In genomic region chrX:15613745-15614229, ce11 we compare ENCODE assay signal across 5 worm cellular contexts.
A peak's percentile ranks its signal among the peaks of the same experiment; 100 is the strongest.
TF ChIP-seq lines count a peak whose summit lies in the region.

TSS of gene K09E9.3 (minus strand) at chrX:15613795.

TF ChIP-seq in whole organism, L1 larva, 84 proteins besides CTCF, POLR2A, EP300 and RAD21 (continues in another document):
- no peak for TF ChIP-seq blmp-1 (tag; optimal IDR thresholded peaks at IDR 0.05; lab: Kevin White, UChicago)
- TF ChIP-seq snu-23 (GFP tag; optimal IDR thresholded peaks at IDR 0.05; lab: Kevin White, UChicago): peak; percentile 14
- peak in 1 of 2 experiments; percentile 11 for TF ChIP-seq lin-35 (GFP tag; optimal IDR thresholded peaks at IDR 0.05; lab: Kevin White, UChicago)
- no peak for TF ChIP-seq zag-1 (tag; optimal IDR thresholded peaks at IDR 0.05; lab: Kevin White, UChicago)
- TF ChIP-seq nhr-20 (tag; optimal IDR thresholded peaks at IDR 0.05; lab: Kevin White, UChicago): peak; percentile 17
- TF ChIP-seq vab-15 (tag; optimal IDR thresholded peaks at IDR 0.05; lab: Kevin White, UChicago): no peak
- no peak for TF ChIP-seq mef-2 (tag; optimal IDR thresholded peaks at IDR 0.05; lab: Kevin White, UChicago)
- no peak for TF ChIP-seq nhr-76 (tag; optimal IDR thresholded peaks at IDR 0.05; lab: Kevin White, UChicago)
- TF ChIP-seq swsn-7 (tag; optimal IDR thresholded peaks at IDR 0.05; lab: Kevin White, UChicago): no peak
- TF ChIP-seq mep-1 (tag; optimal IDR thresholded peaks at IDR 0.05; lab: Kevin White, UChicago): peak; percentile 9
- no peak for TF ChIP-seq hlh-17 (GFP tag; optimal IDR thresholded peaks at IDR 0.05; lab: Kevin White, UChicago; ENCODE audit: borderline replicate concordance)
- no peak for TF ChIP-seq unc-62 (GFP tag; optimal IDR thresholded peaks at IDR 0.05; lab: Kevin White, UChicago)
- TF ChIP-seq ceh-8 (GFP tag; optimal IDR thresholded peaks at IDR 0.05; lab: Kevin White, UChicago): no peak
- no peak for TF ChIP-seq hpl-2 (GFP tag; optimal IDR thresholded peaks at IDR 0.05; lab: Kevin White, UChicago)
- TF ChIP-seq pag-3 (tag; optimal IDR thresholded peaks at IDR 0.05; lab: Kevin White, UChicago; ENCODE audit: borderline replicate concordance, insufficient read depth): no peak
- TF ChIP-seq sox-4 (tag; optimal IDR thresholded peaks at IDR 0.05; lab: Kevin White, UChicago): no peak
- peak; percentile 16 for TF ChIP-seq skn-1 (tag; optimal IDR thresholded peaks at IDR 0.05; lab: Kevin White, UChicago)
- TF ChIP-seq mab-9 (GFP tag; IDR thresholded peaks at IDR 0.05; lab: Robert Waterston, UW): no peak

TF ChIP-seq in whole organism, L3 larva, 47 proteins besides CTCF, POLR2A, EP300 and RAD21:
- TF ChIP-seq mml-1 (tag; optimal IDR thresholded peaks at IDR 0.05; lab: Kevin White, UChicago) (no peak), unc-62 (GFP tag; optimal IDR thresholded peaks at IDR 0.05; lab: Kevin White, UChicago) (no peak), nhr-28 (tag; optimal IDR thresholded peaks at IDR 0.05; lab: Kevin White, UChicago) (no peak), lin-39 (tag; optimal IDR thresholded peaks at IDR 0.05; lab: Kevin White, UChicago) (peak; percentile 66), elt-2 (tag; optimal IDR thresholded peaks at IDR 0.05; lab: Kevin White, UChicago) (peak; percentile 13), pha-4 (tag; optimal IDR thresholded peaks at IDR 0.05; lab: Kevin White, UChicago) (peak; percentile 24), hmg-11 (tag; optimal IDR thresholded peaks at IDR 0.05; lab: Kevin White, UChicago) (peak; percentile 65), nfya-1 (tag; optimal IDR thresholded peaks at IDR 0.05; lab: Kevin White, UChicago; ENCODE audit: insufficient read depth) (peak; percentile 48)

TF ChIP-seq in whole organism, early embryonic, 17 proteins besides CTCF, POLR2A, EP300 and RAD21:
- TF ChIP-seq pes-1 (GFP tag; IDR thresholded peaks at IDR 0.05; lab: Robert Waterston, UW) (0 out of 2 replicates have a peak, but pooled peaks have one; percentile 3), ets-7 (tag; optimal IDR thresholded peaks at IDR 0.05; lab: Kevin White, UChicago) (no peak), F13C5.2 (tag; optimal IDR thresholded peaks at IDR 0.05; lab: Kevin White, UChicago) (peak; percentile 50), aly-1 (tag; optimal IDR thresholded peaks at IDR 0.05; lab: Kevin White, UChicago) (peak; percentile 31)

TF ChIP-seq in whole organism, midembryonic, 9 proteins besides CTCF, POLR2A, EP300 and RAD21:
- TF ChIP-seq tab-1 (GFP tag; IDR thresholded peaks at IDR 0.05; lab: Robert Waterston, UW): no peak
- TF ChIP-seq klf-2 (GFP tag; conservative IDR thresholded peaks at IDR 0.05; lab: Robert Waterston, UW): no peak
- TF ChIP-seq ztf-23 (GFP tag; IDR thresholded peaks at IDR 0.05; lab: Robert Waterston, UW): 0 out of 2 replicates have a peak, but pooled peaks have one; percentile 23
- TF ChIP-seq T22C8.4 (GFP tag; IDR thresholded peaks at IDR 0.05; lab: Robert Waterston, UW): no peak
- TF ChIP-seq flt-1 (GFP tag; IDR thresholded peaks at IDR 0.05; lab: Robert Waterston, UW): peak; percentile 34; the same call in 1 of the 2 replicates
- TF ChIP-seq cog-1 (tag; optimal IDR thresholded peaks at IDR 0.05; lab: Kevin White, UChicago): no peak
- no peak for TF ChIP-seq ref-1 (GFP tag; conservative IDR thresholded peaks at IDR 0.05; lab: Robert Waterston, UW)
- TF ChIP-seq med-1 (GFP tag; optimal IDR thresholded peaks at IDR 0.05; lab: Kevin White, UChicago; ENCODE audit: insufficient read depth): no peak
- TF ChIP-seq ztf-29 (GFP tag; IDR thresholded peaks at IDR 0.05; lab: Robert Waterston, UW): no peak

TF ChIP-seq in whole organism, young adult, 124 proteins besides CTCF, POLR2A, EP300 and RAD21:
- TF ChIP-seq hmg-1.2 (GFP tag; IDR thresholded peaks at IDR 0.05; lab: Robert Waterston, UW) (peak; percentile 23; the same call in 1 of the 2 replicates), F52B5.7 (tag; optimal IDR thresholded peaks at IDR 0.05; lab: Kevin White, UChicago) (no peak)
